Worm (Caenorhabditis elegans): Measurements from ENCODE around the gene T09A12.8.

T09A12.8 gene

DNA sequence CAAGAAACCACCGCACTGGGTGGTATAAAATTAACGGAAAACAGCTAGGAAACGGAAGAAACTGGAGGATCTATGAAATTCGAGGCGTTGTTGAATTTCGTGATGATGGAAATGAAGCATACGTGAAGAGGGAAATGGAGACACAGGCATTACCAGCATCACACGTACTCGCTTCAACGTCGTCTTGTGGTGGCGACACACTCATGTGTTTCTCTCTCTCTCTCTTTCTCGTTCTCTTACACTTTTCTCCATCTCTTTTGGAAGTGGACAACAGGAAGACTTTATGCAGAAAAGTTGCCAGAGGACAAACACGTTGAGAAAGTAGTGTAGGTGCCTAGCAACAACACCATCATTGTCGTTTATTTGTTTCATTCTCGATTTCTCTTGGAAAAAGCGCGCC lies 11.1 kb downstream of the T09A12.8 start:
- TF ChIP-seq fkh-6 (tag; optimal IDR thresholded peaks at IDR 0.05) (no peak), nhr-232 (tag; optimal IDR thresholded peaks at IDR 0.05) (no peak), hlh-30 (tag; optimal IDR thresholded peaks at IDR 0.05; ENCODE audit: insufficient read depth) (peak; percentile 74), ceh-31 (tag; optimal IDR thresholded peaks at IDR 0.05) (peak; percentile 26), fax-1 (tag; optimal IDR thresholded peaks at IDR 0.05) (no peak), unc-86 (tag; optimal IDR thresholded peaks at IDR 0.05) (no peak), Y22D7AL.16 (tag; optimal IDR thresholded peaks at IDR 0.05) (no peak), pat-9 (tag; optimal IDR thresholded peaks at IDR 0.05) (no peak), pha-2 (tag; optimal IDR thresholded peaks at IDR 0.05) (no peak), ceh-22 (tag; optimal IDR thresholded peaks at IDR 0.05) (no peak), ztf-16 (tag; optimal IDR thresholded peaks at IDR 0.05) (no peak), hlh-15 (tag; optimal IDR thresholded peaks at IDR 0.05) (no peak), ref-2 (tag; optimal IDR thresholded peaks at IDR 0.05) (no peak), ceh-34 (tag; optimal IDR thresholded peaks at IDR 0.05) (peak; percentile 53), sox-4 (tag; optimal IDR thresholded peaks at IDR 0.05) (no peak), pqm-1 (tag; optimal IDR thresholded peaks at IDR 0.05) (no peak), K09A11.1 (tag; optimal IDR thresholded peaks at IDR 0.05; ENCODE audit: insufficient read depth) (no peak), gmeb-2 (tag; optimal IDR thresholded peaks at IDR 0.05) (no peak), ets-4 (tag; optimal IDR thresholded peaks at IDR 0.05) (no peak), nhr-11 (tag; optimal IDR thresholded peaks at IDR 0.05) (no peak), ceh-18 (tag; optimal IDR thresholded peaks at IDR 0.05) (peak; percentile 41), dmd-4 (tag; optimal IDR thresholded peaks at IDR 0.05; ENCODE audit: borderline replicate concordance) (no peak), pha-4 (tag; optimal IDR thresholded peaks at IDR 0.05) (no peak), syd-9 (tag; optimal IDR thresholded peaks at IDR 0.05) (no peak), ceh-2 (tag; optimal IDR thresholded peaks at IDR 0.05) (no peak), pros-1 (tag; optimal IDR thresholded peaks at IDR 0.05) (no peak), ahr-1 (tag; optimal IDR thresholded peaks at IDR 0.05) (no peak), hlh-6 (tag; optimal IDR thresholded peaks at IDR 0.05) (no peak), tbx-7 (tag; optimal IDR thresholded peaks at IDR 0.05) (no peak), unc-42 (tag; optimal IDR thresholded peaks at IDR 0.05) (no peak), fkh-10 (GFP tag; optimal IDR thresholded peaks at IDR 0.05) (no peak), ceh-30 (tag; optimal IDR thresholded peaks at IDR 0.05) (no peak), lim-6 (tag; optimal IDR thresholded peaks at IDR 0.05) (no peak), tbx-2 (tag; optimal IDR thresholded peaks at IDR 0.05) (peak; percentile 12), ceh-6 (GFP tag; optimal IDR thresholded peaks at IDR 0.05) (no peak), che-1 (tag; optimal IDR thresholded peaks at IDR 0.05) (no peak), K02D7.2 (tag; optimal IDR thresholded peaks at IDR 0.05) (no peak), elt-2 (tag; optimal IDR thresholded peaks at IDR 0.05) (no peak), unc-55 (GFP tag; optimal IDR thresholded peaks at IDR 0.05) (no peak), dve-1 (tag; optimal IDR thresholded peaks at IDR 0.05) (no peak), F13H6.1 (tag; optimal IDR thresholded peaks at IDR 0.05) (peak; percentile 16), zip-5 (tag; optimal IDR thresholded peaks at IDR 0.05) (no peak), sdc-2 (tag; optimal IDR thresholded peaks at IDR 0.05) (no peak), ceh-14 (tag; optimal IDR thresholded peaks at IDR 0.05) (no peak), rnt-1 (tag; optimal IDR thresholded peaks at IDR 0.05) (no peak), lin-11 (tag; optimal IDR thresholded peaks at IDR 0.05) (no peak), unc-3 (GFP tag; conservative IDR thresholded peaks at IDR 0.05) (0 out of 2 replicates have a peak, but pooled peaks have one; percentile 15), unc-3 (tag; optimal IDR thresholded peaks at IDR 0.05) (no peak)
